Worm (Caenorhabditis elegans): Measurements from ENCODE around the gene F52H2.3.

DNA sequence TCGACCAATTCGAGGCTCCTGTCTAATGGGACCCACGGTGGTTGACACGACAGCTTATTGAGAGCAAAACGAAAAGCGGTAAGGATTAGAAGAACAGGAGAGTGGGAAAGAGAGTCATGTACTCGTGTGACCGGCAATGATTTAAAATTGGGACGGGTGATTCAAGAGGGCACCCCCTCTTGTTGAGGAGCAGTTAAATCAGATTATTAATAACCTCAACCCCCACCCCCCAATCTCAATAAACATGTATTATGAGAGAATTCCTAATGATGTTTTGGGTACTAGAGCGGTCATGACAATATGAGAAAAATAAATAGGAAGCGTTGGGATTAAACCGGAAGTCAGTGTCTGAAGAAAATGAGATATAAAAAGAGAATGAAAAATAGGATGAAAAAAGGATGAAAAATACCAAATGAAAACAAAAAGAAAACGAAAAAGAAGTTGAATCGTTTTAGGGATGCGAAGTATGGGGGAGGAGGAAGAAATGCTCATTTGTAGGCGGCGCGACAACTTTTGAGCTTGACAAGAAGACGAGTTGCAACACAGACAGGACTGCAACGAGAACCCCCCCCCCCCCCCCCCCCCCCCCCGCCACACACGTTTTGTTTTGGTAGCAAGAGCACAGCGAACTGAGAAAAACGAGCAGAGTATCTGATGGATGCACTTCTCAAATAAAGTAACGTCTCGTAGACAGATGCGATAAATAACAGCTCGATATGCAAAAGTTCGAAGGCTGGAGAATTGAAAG lies 23.7 kb downstream of the F52H2.3 start:
- no peak for TF ChIP-seq tab-1 (GFP tag; IDR thresholded peaks at IDR 0.05)
- TF ChIP-seq ztf-23 (GFP tag; IDR thresholded peaks at IDR 0.05): no peak
- TF ChIP-seq cog-1 (tag; optimal IDR thresholded peaks at IDR 0.05): no peak
- no peak for TF ChIP-seq ztf-29 (GFP tag; IDR thresholded peaks at IDR 0.05)
- no peak for TF ChIP-seq klf-2 (GFP tag; conservative IDR thresholded peaks at IDR 0.05)
- TF ChIP-seq T22C8.4 (GFP tag; IDR thresholded peaks at IDR 0.05): no peak
